Worm (Caenorhabditis elegans) whole organism, L2 larva: Measurements from ENCODE around the gene idpp-9.

Experiments used
- alr-1 ChIP-seq: fragments of 150-350 bp; optimal IDR thresholded peaks from 2 replicates; lab custom pipeline; 2014; ENCODE audit warnings: missing biosample characterization, missing genetic modification characterization
- snpc-4 ChIP-seq: fragments of 150-350 bp; optimal IDR thresholded peaks from 2 replicates; lab custom pipeline; 2014; ENCODE audit warnings: missing biosample characterization, missing genetic modification characterization

- TF ChIP-seq snpc-4: no peak
- TF ChIP-seq alr-1 (tag; lab: Kevin White, UChicago): no peak
These were observed 43.6 kb upstream of the idpp-9 start for ce11 chrX:3959221-3959620.
